Worm (Caenorhabditis elegans) whole organism, L4 larva: ENCODE measurements around the gene spat-2.
A peak's percentile ranks its signal among the peaks of the same experiment; 100 is the strongest.

Experiments
- D1046.2 ChIP-seq: fragments of 200-800 bp; sonication (Bioruptor generic); IDR thresholded peaks from 2 replicates; pipeline ENCODE4 v1.3.6; 2022; ENCODE audit warnings: missing genetic modification characterization, missing compliant biosample characterization
- T26A8.4 ChIP-seq: fragments of 200-800 bp; sonication (Bioruptor generic); IDR thresholded peaks from 2 replicates; pipeline ENCODE4 v1.3.6; 2022; ENCODE audit warnings: missing genetic modification characterization, missing compliant biosample characterization
- Y105C5A.15 ChIP-seq: fragments of 200-800 bp; sonication (Bioruptor generic); IDR thresholded peaks from 2 replicates; pipeline ENCODE4 v1.3.6; 2022; ENCODE audit warnings: missing genetic modification characterization, missing compliant biosample characterization
- aha-1 ChIP-seq: fragments of 150-350 bp; peaks from one replicate; lab custom pipeline; 2014; ENCODE audit warnings: missing biosample characterization, missing genetic modification characterization
- ama-1 ChIP-seq: fragments of 150-350 bp; optimal IDR thresholded peaks from 2 replicates; lab custom pipeline; 2014; ENCODE audit warnings: inconsistent platforms, mixed read lengths
- attf-4 ChIP-seq: sonication (generic microtip); optimal IDR thresholded peaks from 3 replicates; lab custom pipeline; 2017; ENCODE audit warnings: missing biosample characterization, missing genetic modification characterization
- ceh-28 ChIP-seq: fragments of 150-350 bp; optimal IDR thresholded peaks from 2 replicates; lab custom pipeline; 2014; ENCODE audit warnings: missing biosample characterization, missing genetic modification reagents, missing genetic modification characterization
- ceh-62 ChIP-seq: sonication (generic microtip); optimal IDR thresholded peaks from 2 replicates; lab custom pipeline; 2017; ENCODE audit warnings: missing biosample characterization, missing genetic modification characterization
- daf-16 ChIP-seq, 3 experiments: sonication (generic microtip); optimal IDR thresholded peaks; 2 replicates each; lab custom pipeline; 2016 to 2017; ENCODE audit warnings: missing genetic modification characterization in 3 of 3, missing genetic modification reagents in 3 of 3, mild to moderate bottlenecking in 2 of 3, missing compliant biosample characterization in 2 of 3, missing biosample characterization in 1 of 3, moderate library complexity in 1 of 3
- daf-8 ChIP-seq: fragments of 200-800 bp; sonication (Bioruptor generic); IDR thresholded peaks from 2 replicates; pipeline ENCODE4 v1.3.6; 2022; ENCODE audit warnings: missing genetic modification characterization, missing compliant biosample characterization
- dmd-6 ChIP-seq: fragments of 200-800 bp; sonication (Bioruptor generic); IDR thresholded peaks from 2 replicates; pipeline ENCODE4 v1.3.6; 2022; ENCODE audit warnings: missing genetic modification reagents, missing genetic modification characterization, missing compliant biosample characterization
- egl-27 ChIP-seq: sonication (generic microtip); optimal IDR thresholded peaks from 3 replicates; lab custom pipeline; 2017; ENCODE audit warnings: missing biosample characterization, missing genetic modification reagents, missing genetic modification characterization
- fkh-10 ChIP-seq: fragments of 150-350 bp; optimal IDR thresholded peaks from 2 replicates; lab custom pipeline; 2014; ENCODE audit warnings: missing biosample characterization, missing genetic modification reagents, missing genetic modification characterization
- hlh-11 ChIP-seq: fragments of 200-800 bp; sonication (Bioruptor generic); optimal IDR thresholded peaks from 2 replicates; lab custom pipeline; 2018; ENCODE audit warnings: mild to moderate bottlenecking, missing genetic modification characterization, missing compliant biosample characterization
- lim-7 ChIP-seq: fragments of 200-800 bp; sonication (Bioruptor generic); IDR thresholded peaks from 2 replicates; pipeline ENCODE4 v1.3.6; 2022; ENCODE audit warnings: missing genetic modification characterization, missing compliant biosample characterization
- lin-13 ChIP-seq: fragments of 150-350 bp; optimal IDR thresholded peaks from 2 replicates; lab custom pipeline; 2014; ENCODE audit warnings: missing biosample characterization, missing genetic modification reagents, missing genetic modification characterization
- lin-15B ChIP-seq: fragments of 150-350 bp; sonication (generic microtip); optimal IDR thresholded peaks from 3 replicates; lab custom pipeline; 2014; ENCODE audit warnings: missing biosample characterization, missing genetic modification characterization
- lin-29 ChIP-seq: fragments of 200-800 bp; sonication (Bioruptor generic); IDR thresholded peaks from 2 replicates; pipeline ENCODE4 v1.3.6; 2022; ENCODE audit warnings: missing genetic modification reagents, missing genetic modification characterization, missing compliant biosample characterization
- lin-39 ChIP-seq: fragments of 150-350 bp; optimal IDR thresholded peaks from 2 replicates; lab custom pipeline; 2014; ENCODE audit warnings: missing biosample characterization, missing genetic modification reagents, missing genetic modification characterization
- lsy-2 ChIP-seq, 2 experiments: fragments of 150-350 bp in 1 of 2; sonication (generic microtip) in 1 of 2; optimal IDR thresholded peaks; 2 replicates each; lab custom pipeline; 2014 to 2017; ENCODE audit warnings: missing biosample characterization in 2 of 2, missing genetic modification characterization in 2 of 2
- madf-5 ChIP-seq, 2 experiments: fragments of 200-800 bp; sonication (Bioruptor generic); IDR thresholded peaks; 2 replicates each; pipeline ENCODE4 v1.3.6; 2022; ENCODE audit warnings: missing compliant biosample characterization in 2 of 2, missing genetic modification characterization in 2 of 2
- mdt-29 ChIP-seq: fragments of 200-800 bp; sonication (Bioruptor generic); IDR thresholded peaks from 2 replicates; pipeline ENCODE4 v1.3.6; 2022; ENCODE audit warnings: missing genetic modification reagents, missing genetic modification characterization, missing compliant biosample characterization
- mxl-3 ChIP-seq: fragments of 200-800 bp; sonication (Bioruptor generic); optimal IDR thresholded peaks from 2 replicates; lab custom pipeline; 2018; ENCODE audit warnings: mild to moderate bottlenecking, missing genetic modification characterization, missing compliant biosample characterization
- nhr-10 ChIP-seq: fragments of 150-350 bp; optimal IDR thresholded peaks from 2 replicates; lab custom pipeline; 2014; ENCODE audit warnings: missing biosample characterization, missing genetic modification characterization
- nhr-102 ChIP-seq: sonication (generic microtip); optimal IDR thresholded peaks from 2 replicates; lab custom pipeline; 2016; ENCODE audit warnings: mild to moderate bottlenecking, missing genetic modification characterization, moderate library complexity, missing compliant biosample characterization
- nhr-11 ChIP-seq: fragments of 150-350 bp; optimal IDR thresholded peaks from 2 replicates; lab custom pipeline; 2014; ENCODE audit warnings: missing biosample characterization, missing genetic modification characterization
- nhr-111 ChIP-seq: fragments of 200-800 bp; sonication (Bioruptor generic); optimal IDR thresholded peaks from 2 replicates; lab custom pipeline; 2018; ENCODE audit warnings: mild to moderate bottlenecking, missing genetic modification characterization, missing compliant biosample characterization
- nhr-28 ChIP-seq: fragments of 150-350 bp; optimal IDR thresholded peaks from 2 replicates; lab custom pipeline; 2014; ENCODE audit warnings: missing biosample characterization, missing genetic modification characterization
- nhr-42 ChIP-seq: fragments of 200-800 bp; sonication (Bioruptor generic); IDR thresholded peaks from 2 replicates; pipeline ENCODE4 v1.3.6; 2022; ENCODE audit warnings: missing genetic modification characterization, missing compliant biosample characterization
- nhr-48 ChIP-seq: sonication (generic microtip); optimal IDR thresholded peaks from 2 replicates; lab custom pipeline; 2016; ENCODE audit warnings: mild to moderate bottlenecking, missing genetic modification characterization, missing compliant biosample characterization
- nhr-6 ChIP-seq: fragments of 150-350 bp; optimal IDR thresholded peaks from 2 replicates; lab custom pipeline; 2014; ENCODE audit warnings: missing biosample characterization, missing genetic modification characterization
- pqm-1 ChIP-seq: sonication (generic microtip); optimal IDR thresholded peaks from 2 replicates; lab custom pipeline; 2017; ENCODE audit warnings: missing biosample characterization, missing genetic modification characterization
- saeg-2 ChIP-seq: fragments of 200-800 bp; sonication (Bioruptor generic); IDR thresholded peaks from 2 replicates; pipeline ENCODE4 v1.3.6; 2022; ENCODE audit warnings: missing genetic modification reagents, missing genetic modification characterization, missing compliant biosample characterization
- sdz-12 ChIP-seq: fragments of 200-800 bp; sonication (Bioruptor generic); optimal IDR thresholded peaks from 2 replicates; lab custom pipeline; 2018; ENCODE audit warnings: mild to moderate bottlenecking, missing genetic modification characterization, missing compliant biosample characterization
- snpc-1.2 ChIP-seq: fragments of 200-800 bp; sonication (Bioruptor generic); IDR thresholded peaks from 2 replicates; pipeline ENCODE4 v1.3.6; 2022; ENCODE audit warnings: missing genetic modification reagents, missing genetic modification characterization, missing compliant biosample characterization
- snpc-4 ChIP-seq: fragments of 150-350 bp; optimal IDR thresholded peaks from 2 replicates; lab custom pipeline; 2014; ENCODE audit warnings: missing biosample characterization, missing genetic modification characterization
- spr-1 ChIP-seq: sonication (generic microtip); optimal IDR thresholded peaks from 2 replicates; lab custom pipeline; 2016; ENCODE audit warnings: mild to moderate bottlenecking, missing genetic modification characterization, missing compliant biosample characterization
- tag-97 ChIP-seq: fragments of 200-800 bp; sonication (Bioruptor generic); IDR thresholded peaks from 2 replicates; pipeline ENCODE4 v1.3.6; 2022; ENCODE audit warnings: missing genetic modification characterization, missing compliant biosample characterization
- tra-1 ChIP-seq: fragments of 200-800 bp; sonication (Bioruptor generic); IDR thresholded peaks from 2 replicates; pipeline ENCODE4 v1.3.6; 2022; ENCODE audit warnings: missing genetic modification reagents, missing genetic modification characterization, missing compliant biosample characterization
- unc-39 ChIP-seq: sonication (generic microtip); optimal IDR thresholded peaks from 2 replicates; lab custom pipeline; 2017; ENCODE audit warnings: missing biosample characterization, missing genetic modification characterization
- unc-62 ChIP-seq, 3 experiments: fragments of 150-350 bp in 1 of 3; sonication (generic microtip); optimal IDR thresholded peaks in 2 of 3; peaks in 1 of 3; 1 replicate in 1 of 3; 2 replicates in 2 of 3; lab custom pipeline; 2014 to 2017; ENCODE audit warnings: missing biosample characterization in 3 of 3, missing genetic modification characterization in 3 of 3, missing genetic modification reagents in 3 of 3, missing genotype in 1 of 3
- zag-1 ChIP-seq: fragments of 150-350 bp; optimal IDR thresholded peaks from 2 replicates; lab custom pipeline; 2014; ENCODE audit warnings: missing biosample characterization, missing genetic modification characterization

The spat-2 gene

ce11 chrIII:11077404-11077803, 40.7 kb downstream of the spat-2 start, which contains the start of gene str-246:
Gene str-246 (plus strand): TSS chrIII:11077704.
- TF ChIP-seq lin-15B (tag; lab: Kevin White, UChicago) (no peak), D1046.2 (GFP tag; lab: Robert Waterston, UW) (no peak), tra-1 (no peak)
- TF ChIP-seq, all 104 proteins: peak for 0

- TF ChIP-seq mxl-3 (GFP tag; lab: Kevin White, UChicago) (no peak), ceh-62 (tag; lab: Kevin White, UChicago) (no peak), zag-1 (no peak), nhr-10 (tag; lab: Kevin White, UChicago) (no peak), egl-27 (tag; lab: Kevin White, UChicago) (no peak), nhr-42 (no peak)
These were observed 42.7 kb downstream of the spat-2 start, which contains the start of gene W09D6.4 for ce11 chrIII:11079445-11079844. Gene W09D6.4 (plus strand): TSS chrIII:11079745.

- TF ChIP-seq aha-1 (tag; lab: Kevin White, UChicago) (peak; percentile 29), ceh-28 (tag; lab: Kevin White, UChicago) (peak; percentile 84)
- TF ChIP-seq, all 104 proteins: peak for 2; not testable (repeated sequence) for 102
These were observed 43.1 kb downstream of the spat-2 start for ce11 chrIII:11079884-11080283.

- TF ChIP-seq madf-5 (GFP tag; IDR thresholded peaks at IDR 0.05; lab: Robert Waterston, UW) (no peak), tag-97 (GFP tag; lab: Robert Waterston, UW) (no peak), attf-4 (tag; lab: Kevin White, UChicago) (no peak), unc-62 (GFP tag; optimal IDR thresholded peaks at IDR 0.05 in 1 of 2; lab: Kevin White, UChicago) (peak in 1 of 2 experiments; percentile 88), unc-62 (tag; optimal IDR thresholded peaks at IDR 0.05; lab: Kevin White, UChicago) (no peak), lsy-2 (tag; optimal IDR thresholded peaks at IDR 0.05; lab: Kevin White, UChicago) (no peak), ama-1 (lab: Kevin White, UChicago) (no peak)
- TF ChIP-seq, all 104 proteins: peak for 1
These were observed 45.9 kb downstream of the spat-2 start for ce11 chrIII:11082604-11083003.

ce11 chrIII:11083993-11084392, 47.3 kb downstream of the spat-2 start:
- TF ChIP-seq daf-16 (GFP tag; optimal IDR thresholded peaks at IDR 0.05; lab: Kevin White, UChicago) = no peak
- TF ChIP-seq daf-16 (tag; optimal IDR thresholded peaks at IDR 0.05; lab: Kevin White, UChicago) = peak; percentile 9
- TF ChIP-seq daf-8 (GFP tag; lab: Robert Waterston, UW) = no peak
- no peak for TF ChIP-seq lin-39 (tag; lab: Kevin White, UChicago)
- TF ChIP-seq dmd-6 = peak; percentile 33; the same call in 1 of the 2 replicates
- TF ChIP-seq pqm-1 (tag; lab: Kevin White, UChicago) = peak; percentile 74
- peak; percentile 26 for TF ChIP-seq lin-13
- TF ChIP-seq nhr-28 = peak; percentile 56
- TF ChIP-seq nhr-48 (tag; lab: Kevin White, UChicago) = no peak
- no peak for TF ChIP-seq fkh-10
- peak; percentile 64 for TF ChIP-seq aha-1 (tag; lab: Kevin White, UChicago)

ce11 chrIII:11087442-11087841, 50.7 kb downstream of the spat-2 start:
- TF ChIP-seq ceh-62 (tag; lab: Kevin White, UChicago) (no peak), snpc-1.2 (GFP tag; lab: Robert Waterston, UW) (no peak), T26A8.4 (GFP tag; lab: Robert Waterston, UW) (no peak), daf-16 (GFP tag; optimal IDR thresholded peaks at IDR 0.05; lab: Kevin White, UChicago) (no peak), daf-16 (tag; optimal IDR thresholded peaks at IDR 0.05; lab: Kevin White, UChicago) (peak; percentile 53), spr-1 (tag; lab: Kevin White, UChicago) (no peak), sdz-12 (GFP tag; lab: Kevin White, UChicago) (no peak), lim-7 (GFP tag; lab: Robert Waterston, UW) (no peak), nhr-102 (tag; lab: Kevin White, UChicago) (no peak), nhr-6 (tag; lab: Kevin White, UChicago) (no peak), unc-39 (tag; lab: Kevin White, UChicago) (no peak), nhr-111 (GFP tag; lab: Kevin White, UChicago) (no peak), lin-29 (GFP tag; lab: Robert Waterston, UW) (no peak), dmd-6 (peak; percentile 75), D1046.2 (GFP tag; lab: Robert Waterston, UW) (no peak), mdt-29 (no peak), madf-5 (GFP tag; IDR thresholded peaks at IDR 0.05; lab: Robert Waterston, UW) (no peak), lin-13 (no peak), Y105C5A.15 (GFP tag; lab: Robert Waterston, UW) (no peak), snpc-4 (tag; lab: Kevin White, UChicago) (no peak), saeg-2 (GFP tag; lab: Robert Waterston, UW) (no peak), nhr-48 (tag; lab: Kevin White, UChicago) (no peak), nhr-11 (tag; lab: Kevin White, UChicago) (no peak), hlh-11 (tag; lab: Kevin White, UChicago) (peak; percentile 75), lsy-2 (tag; optimal IDR thresholded peaks at IDR 0.05; lab: Kevin White, UChicago) (peak in 1 of 2 experiments; percentile 8)
